Fruit fly (Drosophila melanogaster): ENCODE data around the gene mkg-p.

The mkg-p gene

DNA sequence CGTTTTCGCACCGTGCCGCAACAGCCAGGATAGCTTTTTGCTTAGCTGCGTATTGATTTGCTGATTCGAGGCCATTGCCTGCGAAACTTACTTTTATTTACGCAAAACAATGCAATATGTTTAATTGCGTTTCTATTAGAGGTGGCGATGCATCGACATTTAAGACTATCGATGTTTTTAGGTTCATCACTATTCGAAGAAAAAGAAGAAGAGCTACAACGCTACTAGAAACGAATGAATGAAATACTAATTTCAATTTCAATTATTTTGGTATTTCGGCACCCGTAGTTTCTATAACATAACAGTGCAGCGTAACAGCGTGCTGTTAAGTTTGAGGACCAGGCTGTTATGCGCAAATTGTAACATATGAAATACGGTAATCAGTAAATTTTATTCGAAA lies at the start of gene mkg-p, which contains the start of the genes Tpt and CG13667:
mkg-p (minus strand) TSS at position 155 of the 400 bp plus-strand sequence.
Tpt (minus strand) TSS at position 155 of the 400 bp plus-strand sequence.
CG13667 (plus strand) TSS at position 332 of the 400 bp plus-strand sequence.
- peak in 1 of 2 experiments; percentile 37 for TF ChIP-seq CTCF (optimal IDR thresholded peaks at IDR 0.05)
- TF ChIP-seq CG8478 (optimal IDR thresholded peaks at IDR 0.05): no peak

DNA sequence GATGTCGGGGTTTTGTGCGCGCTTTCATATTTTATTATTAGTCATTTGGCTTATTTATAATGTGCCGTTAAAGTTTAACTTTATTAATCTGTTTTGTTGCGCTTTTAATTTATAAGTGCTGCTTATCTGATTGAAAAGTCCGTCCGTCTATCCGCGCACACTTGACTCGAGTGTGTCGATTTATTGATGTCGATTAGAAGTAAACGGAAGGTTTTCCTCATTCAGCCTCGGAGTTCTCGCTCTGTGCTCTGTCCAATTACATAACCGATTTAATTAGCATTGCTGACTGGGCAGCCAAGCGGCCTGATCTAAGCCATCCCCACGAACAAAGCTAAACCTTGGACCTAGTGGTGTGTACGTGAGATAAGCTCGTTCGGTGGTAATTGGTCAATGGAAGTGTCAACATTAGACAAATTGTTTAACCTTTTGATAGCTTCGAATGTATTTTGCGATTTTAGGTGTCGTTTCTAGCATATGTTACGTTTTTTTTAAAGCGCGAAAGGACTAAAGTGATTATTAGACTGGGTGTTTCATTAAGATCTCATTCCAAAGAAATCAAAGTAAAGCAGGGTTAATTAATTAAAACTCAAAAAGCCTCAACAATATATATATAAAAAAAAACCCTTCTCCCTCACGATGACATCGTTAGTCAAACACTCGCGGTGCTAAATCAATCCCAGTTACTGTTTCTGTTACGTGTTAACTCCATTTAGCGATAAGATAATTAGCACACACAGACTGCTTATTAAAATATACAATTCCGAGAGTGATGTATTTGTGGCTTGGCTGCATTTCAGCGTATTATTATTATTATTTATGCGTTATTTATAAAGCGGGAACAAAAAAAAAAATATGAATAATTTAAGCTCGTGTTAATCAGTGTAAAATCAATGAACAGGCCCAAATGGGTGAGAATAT lies 48.6 kb upstream of the mkg-p start:
- TF ChIP-seq CG8478 (optimal IDR thresholded peaks at IDR 0.05) (no peak), CTCF (optimal IDR thresholded peaks at IDR 0.05) (no peak)

DNA sequence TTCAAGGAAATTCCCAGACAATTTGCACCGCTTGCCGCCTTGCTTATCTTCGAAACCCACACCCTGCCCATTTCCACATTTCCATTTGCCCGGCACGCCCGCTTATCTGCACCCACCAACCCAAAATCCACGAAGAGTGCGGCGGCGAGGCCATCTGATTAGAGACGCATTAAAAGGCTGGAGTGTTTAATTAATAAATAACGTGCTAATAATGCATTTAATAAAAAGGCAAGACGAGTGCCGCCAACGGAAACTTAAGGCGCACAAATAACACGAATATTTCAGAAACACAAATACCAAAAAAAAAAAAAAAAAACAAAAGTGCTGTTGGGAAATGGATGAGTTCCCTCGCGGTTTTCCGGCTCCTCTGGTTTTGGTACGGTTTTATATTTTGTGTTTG lies 47.9 kb upstream of the mkg-p start:
- TF ChIP-seq CTCF (optimal IDR thresholded peaks at IDR 0.05) (no peak), CG8478 (optimal IDR thresholded peaks at IDR 0.05) (no peak)

DNA sequence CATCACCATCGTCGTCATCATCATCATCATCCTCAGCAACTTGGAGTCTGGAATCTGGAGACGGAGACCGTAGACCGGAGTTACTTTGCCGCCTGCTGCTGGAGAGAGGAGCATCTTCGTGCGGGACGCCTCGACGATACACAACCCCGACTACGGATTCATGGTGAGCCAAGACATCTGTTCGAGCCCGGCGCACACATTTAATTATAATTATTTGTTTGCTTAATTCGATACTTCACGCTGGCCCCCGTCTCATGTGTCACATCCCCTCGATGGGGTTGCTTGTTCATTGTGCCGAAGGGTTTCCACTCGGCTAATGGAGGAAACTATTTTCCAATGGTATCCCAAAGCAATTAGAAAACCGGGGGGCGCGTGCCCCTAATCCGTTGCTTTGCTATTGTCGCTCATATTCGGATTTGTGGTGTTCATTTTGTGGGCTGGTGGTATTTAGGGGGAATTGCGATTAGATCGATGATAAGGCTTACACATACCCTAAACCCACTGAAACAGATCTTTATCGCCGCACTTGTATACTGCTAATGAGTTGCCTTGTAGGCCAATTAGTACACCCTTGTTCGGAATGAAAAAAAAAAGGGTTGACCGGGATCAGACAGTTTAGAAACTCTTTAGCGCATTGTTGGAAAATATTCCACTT lies 47.0 kb upstream of the mkg-p start:
- TF ChIP-seq CTCF (optimal IDR thresholded peaks at IDR 0.05) (no peak), CG8478 (optimal IDR thresholded peaks at IDR 0.05) (no peak)

DNA sequence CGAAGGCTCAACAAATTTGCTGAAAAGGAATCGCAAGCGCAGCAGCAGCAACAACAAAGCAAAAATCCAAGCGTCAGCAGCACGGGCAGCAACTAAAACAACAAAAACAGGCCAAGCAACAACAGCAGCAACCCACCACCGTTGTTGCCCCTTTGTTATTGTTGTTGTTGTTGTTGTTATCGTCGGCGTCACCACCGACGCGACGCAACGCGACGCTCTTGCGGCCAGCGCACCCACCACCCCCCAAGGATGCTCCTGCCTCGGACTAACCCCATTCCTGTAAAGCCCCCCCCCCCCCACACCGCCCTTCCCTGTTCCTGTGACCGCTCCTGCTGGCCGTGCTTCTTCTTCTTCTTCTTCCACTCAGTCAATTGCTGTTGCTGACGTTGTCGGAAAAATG lies 45.7 kb upstream of the mkg-p start:
- TF ChIP-seq CG8478 (optimal IDR thresholded peaks at IDR 0.05) (no peak), CTCF (optimal IDR thresholded peaks at IDR 0.05) (no peak)

DNA sequence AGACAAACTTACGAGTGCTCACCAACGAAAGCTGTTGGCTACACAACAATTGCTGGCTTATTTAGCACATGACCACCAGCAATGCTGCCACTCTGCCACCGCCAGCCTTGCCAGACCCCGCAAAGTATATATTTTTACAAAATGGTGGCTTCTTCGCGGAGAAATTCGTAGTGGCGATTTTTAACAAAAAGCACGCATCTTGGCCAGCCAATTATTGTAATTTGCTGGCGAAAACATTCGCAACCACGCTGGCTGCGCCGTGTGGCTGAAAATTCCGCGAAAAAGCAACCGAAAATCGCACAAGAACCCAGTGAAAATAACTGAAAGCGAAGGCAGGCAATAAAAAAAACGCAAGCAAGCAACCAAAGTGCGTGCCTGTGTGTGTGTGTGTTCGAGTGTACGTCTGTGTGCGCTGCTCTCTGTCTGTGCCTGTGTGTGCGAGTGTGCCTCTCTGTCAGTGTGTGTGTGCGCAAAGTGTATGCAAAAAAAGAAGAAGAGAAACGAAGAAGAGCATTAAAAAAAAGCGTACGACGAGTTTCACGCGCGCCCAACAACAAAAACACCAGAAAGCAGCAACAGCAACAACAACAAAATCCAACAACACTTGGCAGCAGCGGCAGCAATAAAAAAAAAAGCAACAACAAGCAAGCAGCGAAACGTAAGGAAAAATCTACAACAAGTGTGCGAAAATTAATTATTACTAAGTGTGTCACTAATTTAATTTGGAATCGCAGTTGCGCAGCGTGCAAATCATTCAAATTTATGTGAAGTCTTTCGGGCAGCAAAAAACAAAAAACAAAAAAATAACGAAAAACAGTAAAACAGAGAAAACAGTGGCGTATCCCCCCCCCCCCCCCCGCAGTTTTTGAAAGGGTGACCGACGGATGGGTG lies 45.0 kb upstream of the mkg-p start, which contains the start of gene Gug:
Gug (plus strand) TSS at position 123 of the 891 bp plus-strand sequence.
- TF ChIP-seq CTCF (optimal IDR thresholded peaks at IDR 0.05): peak; percentile 27 to 28
- no peak for TF ChIP-seq CG8478 (optimal IDR thresholded peaks at IDR 0.05)

DNA sequence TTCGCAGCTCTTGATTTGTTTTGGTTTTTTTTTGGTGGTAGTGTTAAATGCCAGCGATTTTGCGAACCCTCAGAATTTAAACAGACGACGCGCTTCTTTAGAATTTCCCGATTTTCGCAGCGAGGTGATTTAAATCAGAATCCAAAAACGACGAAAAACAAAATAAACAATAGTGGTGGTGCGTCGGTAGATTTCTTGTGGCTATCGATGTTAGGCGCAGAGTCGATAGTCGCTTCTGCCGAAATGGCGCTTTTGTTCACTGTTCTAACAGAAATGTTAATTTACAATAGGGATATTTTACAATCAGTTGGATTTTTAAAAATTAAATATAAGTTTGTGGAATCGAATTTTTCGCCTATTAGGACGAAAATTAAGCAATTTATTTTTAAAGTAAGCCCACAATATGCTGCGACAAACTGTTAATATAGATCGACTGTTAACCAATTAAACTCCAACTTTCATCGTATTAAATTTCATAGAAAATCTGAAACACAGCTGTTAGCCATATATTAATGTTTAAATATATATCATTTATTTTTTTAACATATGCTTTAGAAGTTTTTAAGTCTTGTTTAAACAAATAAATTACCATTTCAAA lies 44.2 kb upstream of the mkg-p start, which contains the start of gene CG6983:
CG6983 (minus strand) TSS at position 176 of the 598 bp plus-strand sequence.
- TF ChIP-seq CTCF (optimal IDR thresholded peaks at IDR 0.05) (peak in 1 of 2 experiments; percentile 75), CG8478 (optimal IDR thresholded peaks at IDR 0.05) (no peak)

DNA sequence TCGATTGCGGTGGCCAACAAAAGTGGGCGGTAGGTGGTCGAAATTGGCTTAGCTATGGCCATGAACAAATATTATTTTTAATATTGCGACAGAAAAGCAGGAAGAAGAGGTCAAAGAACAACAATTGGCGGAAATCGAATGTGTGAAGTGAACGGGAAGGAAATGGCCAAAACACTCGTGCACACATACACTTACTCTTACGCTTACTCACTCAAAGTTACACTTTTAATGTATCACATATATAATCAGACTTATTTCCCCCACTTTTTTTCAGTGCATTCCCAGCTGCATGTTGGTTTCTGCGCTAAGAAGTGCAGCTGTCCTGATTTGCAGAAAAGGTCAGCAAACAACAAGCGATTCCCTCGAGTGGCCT lies 43.4 kb upstream of the mkg-p start:
- TF ChIP-seq CTCF (optimal IDR thresholded peaks at IDR 0.05) (no peak), CG8478 (optimal IDR thresholded peaks at IDR 0.05) (no peak)

DNA sequence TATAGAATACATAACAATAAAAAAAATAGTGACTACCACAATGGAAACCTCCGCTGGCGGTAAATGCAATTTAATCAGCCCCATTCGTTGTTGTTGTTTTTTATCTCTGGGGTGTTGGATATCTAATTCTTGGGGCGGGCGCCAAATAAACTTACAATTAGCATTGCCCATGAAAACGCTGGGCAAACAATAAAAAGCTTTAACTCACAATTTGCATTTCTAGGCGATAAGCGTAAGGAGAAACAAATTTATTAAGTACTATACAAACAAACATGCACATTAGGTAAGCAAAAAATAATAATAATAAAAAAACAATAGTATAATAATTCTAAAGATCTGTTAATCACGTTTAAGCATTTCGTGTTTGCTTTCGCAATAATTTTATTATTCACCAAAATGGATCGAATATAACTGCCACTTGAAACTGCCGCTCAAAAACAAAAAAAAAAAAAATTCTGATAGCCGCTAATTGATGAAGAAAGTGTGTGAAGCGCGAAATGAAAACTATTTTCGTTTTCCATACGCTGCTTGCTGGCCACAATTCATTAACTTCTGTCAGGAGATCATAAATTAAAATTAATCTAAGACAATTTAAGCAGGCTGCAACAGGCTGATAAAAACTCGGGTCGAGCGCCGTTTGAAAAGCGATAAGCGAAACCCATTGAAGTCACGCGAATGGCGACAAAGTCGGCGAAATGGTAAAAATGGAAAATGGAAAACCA lies 42.9 kb upstream of the mkg-p start:
- no peak for TF ChIP-seq CTCF (optimal IDR thresholded peaks at IDR 0.05)
- TF ChIP-seq CG8478 (optimal IDR thresholded peaks at IDR 0.05): no peak

DNA sequence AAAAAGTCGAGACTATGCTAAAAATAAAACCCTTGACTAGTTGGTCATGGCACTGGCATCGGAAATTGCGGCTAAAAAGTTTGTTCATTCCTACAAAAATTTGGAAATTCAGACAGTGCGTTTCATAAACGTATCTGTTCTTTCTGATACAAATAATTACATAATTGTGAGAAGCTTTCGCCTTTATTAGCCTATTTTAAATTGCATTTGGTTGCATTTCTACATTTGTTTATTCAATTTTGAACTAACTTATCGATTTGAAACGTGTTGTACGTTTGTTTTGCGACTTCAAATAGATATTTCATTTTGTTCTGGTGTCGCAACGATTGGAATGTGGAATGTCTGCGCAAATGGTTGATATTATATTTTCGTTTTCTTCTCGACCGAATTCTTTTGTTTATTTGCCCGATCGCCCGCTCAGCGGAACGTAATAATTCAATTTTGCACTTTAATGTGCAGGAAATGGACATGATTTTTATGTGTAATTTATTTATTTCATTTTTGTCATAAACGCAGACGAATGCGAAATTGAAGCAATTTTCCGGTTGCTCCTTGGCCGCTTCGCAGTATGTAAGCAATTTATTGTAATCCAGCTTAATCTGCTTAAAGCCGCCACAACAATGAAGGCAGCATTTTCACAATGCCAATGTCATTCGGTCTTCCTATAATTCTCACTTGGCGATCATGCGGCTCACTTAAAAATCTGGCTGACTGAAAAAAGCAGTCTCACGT lies 41.1 kb upstream of the mkg-p start:
- TF ChIP-seq CG8478 (optimal IDR thresholded peaks at IDR 0.05) (no peak), CTCF (optimal IDR thresholded peaks at IDR 0.05) (no peak)

DNA sequence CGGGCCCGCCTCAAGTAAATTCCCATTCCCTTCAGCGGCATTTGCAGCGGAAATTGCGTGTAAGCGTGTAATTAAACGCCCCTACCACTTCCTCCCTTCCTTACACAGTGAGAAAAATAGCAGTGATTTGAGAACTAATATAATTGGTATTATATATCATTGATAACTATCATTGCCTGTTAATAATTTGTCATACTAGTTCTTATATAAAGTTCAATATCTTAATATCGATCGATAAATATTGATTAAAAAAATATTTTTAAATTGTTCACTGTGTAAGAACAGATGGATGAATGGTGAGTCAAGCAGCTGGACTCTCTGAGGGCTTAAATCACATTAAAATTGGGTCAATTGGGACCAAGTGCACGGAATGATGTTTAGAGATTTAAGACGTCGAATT lies 40.0 kb upstream of the mkg-p start:
- no peak for TF ChIP-seq CTCF (optimal IDR thresholded peaks at IDR 0.05)
- no peak for TF ChIP-seq CG8478 (optimal IDR thresholded peaks at IDR 0.05)

DNA sequence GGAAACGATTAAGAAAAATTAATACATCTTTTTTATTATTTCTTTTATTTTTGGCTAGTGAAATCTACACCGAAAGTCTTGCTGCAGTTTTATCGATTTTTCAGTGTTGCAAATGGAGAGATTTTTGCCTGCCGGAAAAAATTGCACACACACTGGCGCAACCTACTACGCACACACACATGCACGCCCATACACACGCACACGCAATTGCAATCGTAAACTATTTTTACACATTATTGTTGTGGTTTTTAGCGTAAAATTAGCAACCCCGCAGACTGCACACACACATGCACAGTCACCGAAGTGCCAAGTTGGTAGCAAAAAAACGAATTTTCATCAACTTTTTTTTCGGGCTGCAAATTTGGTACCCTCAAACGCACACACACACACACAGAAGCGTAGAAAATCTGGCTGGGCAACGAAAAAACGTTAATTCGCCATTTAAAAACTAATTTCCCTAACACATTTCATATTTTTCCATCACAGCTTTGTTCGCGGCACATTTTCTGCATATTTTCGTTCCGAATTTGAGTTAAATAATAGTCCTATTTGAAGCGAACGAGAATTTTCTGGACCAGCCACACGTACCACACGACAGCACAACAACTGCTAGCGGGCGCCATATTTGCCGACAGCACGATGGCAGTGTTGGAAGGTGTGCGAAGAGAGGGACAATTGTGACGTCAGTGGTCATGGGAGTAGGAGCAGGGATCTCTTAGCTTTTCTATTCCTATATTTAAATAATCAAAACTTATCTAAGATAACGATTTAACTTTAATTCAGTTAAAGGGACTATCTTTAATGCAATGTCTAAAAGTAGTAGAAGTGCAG lies 36.9 kb upstream of the mkg-p start, which contains the start of gene Unr:
Unr (minus strand) TSS at position 637 of the 831 bp plus-strand sequence.
- TF ChIP-seq CTCF (optimal IDR thresholded peaks at IDR 0.05) (no peak), CG8478 (optimal IDR thresholded peaks at IDR 0.05) (no peak)
